Fruit fly (Drosophila melanogaster) whole organism, adult: ENCODE measurements around the gene kirre.

Source experiments
- CG12768 ChIP-seq: fragments of 200-800 bp; sonication (Bioruptor generic); optimal IDR thresholded peaks from 2 replicates; lab custom pipeline; 2017; ENCODE audit warnings: missing biosample characterization, missing genetic modification characterization, mild to moderate bottlenecking, moderate library complexity, missing genetic modification reagents
- CG1620 ChIP-seq: fragments of 200-800 bp; sonication (Bioruptor generic); optimal IDR thresholded peaks from 2 replicates; lab custom pipeline; 2016; ENCODE audit warnings: missing biosample characterization, missing genetic modification characterization
- CG5204 ChIP-seq: fragments of 200-800 bp; sonication (Bioruptor generic); optimal IDR thresholded peaks from 2 replicates; lab custom pipeline; 2016; ENCODE audit warnings: missing biosample characterization, missing genetic modification characterization
- CG7101 ChIP-seq: fragments of 200-800 bp; sonication (Bioruptor generic); optimal IDR thresholded peaks from 2 replicates; lab custom pipeline; 2018; ENCODE audit warnings: missing biosample characterization, mild to moderate bottlenecking, missing genetic modification characterization, moderate library complexity
- Hr96 ChIP-seq: fragments of 200-800 bp; sonication (Bioruptor generic); optimal IDR thresholded peaks from 2 replicates; lab custom pipeline; 2016; ENCODE audit warnings: missing biosample characterization, missing genetic modification characterization
- kay ChIP-seq: fragments of 200-800 bp; sonication (Bioruptor generic); peaks from one replicate; lab custom pipeline; 2016; ENCODE audit warnings: missing biosample characterization, missing genetic modification characterization, borderline replicate concordance

DNA sequence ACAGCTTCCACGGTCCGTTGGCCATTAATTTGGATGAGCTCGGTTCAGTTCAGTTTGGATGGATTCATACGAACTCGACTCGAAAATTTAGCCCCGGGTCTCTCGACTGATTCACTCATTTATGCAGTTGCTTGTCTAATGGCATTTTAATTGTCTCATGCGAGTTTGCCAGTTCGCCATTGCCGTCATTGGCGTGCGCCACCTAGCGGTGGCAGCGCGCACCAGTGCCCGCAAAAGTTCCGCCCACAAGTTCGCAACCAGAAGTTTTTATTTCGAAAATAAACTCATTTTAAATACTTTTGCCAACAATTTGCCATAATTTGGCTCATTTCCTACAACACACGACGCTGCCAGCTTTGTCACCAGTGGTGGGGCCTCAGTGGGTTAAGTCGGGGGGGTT lies 174.9 kb downstream of the kirre start:
- no peak for TF ChIP-seq Hr96
- TF ChIP-seq CG7101 (tag; lab: Kevin White, UChicago) = no peak
- no peak for TF ChIP-seq CG12768
- no peak for TF ChIP-seq kay (GFP tag; lab: Kevin White, UChicago)
- TF ChIP-seq CG5204 (GFP tag; lab: Kevin White, UChicago) = no peak
- no peak for TF ChIP-seq CG1620 (GFP tag; lab: Kevin White, UChicago)
